Fruit fly (Drosophila melanogaster) whole organism, embryonic: ENCODE data around the gene CG2104.
A peak's percentile ranks its signal among the peaks of the same experiment; 100 is the strongest.

Source experiments
- ATbp ChIP-seq: fragments of 200-800 bp; sonication (Bioruptor generic); optimal IDR thresholded peaks from 2 replicates; lab custom pipeline; 2017; ENCODE audit warnings: missing biosample characterization, mild to moderate bottlenecking, missing genetic modification characterization, missing genetic modification reagents
- Adf1 ChIP-seq: fragments of 200-800 bp; sonication (Bioruptor generic); IDR thresholded peaks from 2 replicates; pipeline ENCODE4 v1.3.6; 2022; ENCODE audit warnings: missing biosample characterization, missing genetic modification characterization
- Asciz ChIP-seq: fragments of 200-800 bp; sonication (Bioruptor generic); optimal IDR thresholded peaks from 2 replicates; lab custom pipeline; 2017; ENCODE audit warnings: missing biosample characterization, mild to moderate bottlenecking, missing genetic modification characterization, missing genetic modification reagents
- Atf3 ChIP-seq: fragments of 200-800 bp; sonication (Bioruptor generic); optimal IDR thresholded peaks from 3 replicates; lab custom pipeline; 2016; ENCODE audit warnings: missing biosample characterization, missing genetic modification characterization
- BtbVII ChIP-seq: fragments of 200-800 bp; sonication (Bioruptor generic); optimal IDR thresholded peaks from 3 replicates; lab custom pipeline; 2017; ENCODE audit warnings: missing biosample characterization, mild to moderate bottlenecking, missing genetic modification characterization
- CG1024 ChIP-seq: fragments of 200-800 bp; sonication (Bioruptor generic); IDR thresholded peaks from 2 replicates; pipeline ENCODE4 v1.3.6; 2022; ENCODE audit warnings: missing biosample characterization, missing genetic modification characterization
- CG10267 ChIP-seq: fragments of 200-800 bp; sonication (Bioruptor generic); optimal IDR thresholded peaks from 2 replicates; lab custom pipeline; 2018; ENCODE audit warnings: missing biosample characterization, mild to moderate bottlenecking, missing genetic modification characterization, moderate library complexity
- CG10959 ChIP-seq: fragments of 200-800 bp; sonication (Bioruptor generic); IDR thresholded peaks from 2 replicates; pipeline ENCODE4 v1.3.6; 2022; ENCODE audit warnings: missing biosample characterization, missing genetic modification characterization
- CG10979 ChIP-seq: fragments of 200-800 bp; sonication (Bioruptor generic); optimal IDR thresholded peaks from 2 replicates; lab custom pipeline; 2018; ENCODE audit warnings: missing biosample characterization, mild to moderate bottlenecking, missing genetic modification characterization, moderate library complexity
- CG11456 ChIP-seq: fragments of 200-800 bp; sonication (Bioruptor generic); IDR thresholded peaks from 3 replicates; pipeline ENCODE4 v1.3.6; 2022; ENCODE audit warnings: missing biosample characterization, missing genetic modification characterization
- CG12071 ChIP-seq: fragments of 200-800 bp; sonication (Bioruptor generic); optimal IDR thresholded peaks from 3 replicates; lab custom pipeline; 2018; ENCODE audit warnings: missing biosample characterization, mild to moderate bottlenecking, missing genetic modification characterization
- CG12744 ChIP-seq: fragments of 200-800 bp; sonication (Bioruptor generic); optimal IDR thresholded peaks from 2 replicates; lab custom pipeline; 2016; ENCODE audit warnings: missing biosample characterization, missing genetic modification characterization
- CG13424 ChIP-seq: fragments of 200-800 bp; sonication (Bioruptor generic); optimal IDR thresholded peaks from 2 replicates; lab custom pipeline; 2019; ENCODE audit warnings: missing biosample characterization, mild to moderate bottlenecking, missing genetic modification characterization, moderate library complexity
- CG14965 ChIP-seq: fragments of 200-800 bp; sonication (Bioruptor generic); optimal IDR thresholded peaks from 2 replicates; lab custom pipeline; 2016; ENCODE audit warnings: missing biosample characterization, missing genetic modification characterization, borderline replicate concordance
- CG15514 ChIP-seq: fragments of 200-800 bp; sonication (Bioruptor generic); optimal IDR thresholded peaks from 3 replicates; lab custom pipeline; 2017; ENCODE audit warnings: missing biosample characterization, missing genetic modification characterization, mild to moderate bottlenecking, moderate library complexity, missing genetic modification reagents
- CG17385 ChIP-seq: fragments of 200-800 bp; sonication (Bioruptor generic); optimal IDR thresholded peaks from 3 replicates; lab custom pipeline; 2018; ENCODE audit warnings: missing biosample characterization, mild to moderate bottlenecking, missing genetic modification characterization
- CG1792 ChIP-seq: fragments of 200-800 bp; sonication (Bioruptor generic); optimal IDR thresholded peaks from 2 replicates; lab custom pipeline; 2016; ENCODE audit warnings: missing biosample characterization, missing genetic modification characterization
- CG18599 ChIP-seq: fragments of 200-800 bp; sonication (Bioruptor generic); optimal IDR thresholded peaks from 3 replicates; lab custom pipeline; 2017; ENCODE audit warnings: missing biosample characterization, missing genetic modification characterization, mild to moderate bottlenecking, moderate library complexity, missing genetic modification reagents
- CG31388 ChIP-seq: fragments of 200-800 bp; sonication (Bioruptor generic); optimal IDR thresholded peaks from 2 replicates; lab custom pipeline; 2016; ENCODE audit warnings: missing biosample characterization, missing genetic modification characterization
- CG32767 ChIP-seq: fragments of 200-800 bp; sonication (Bioruptor generic); IDR thresholded peaks from 2 replicates; pipeline ENCODE4 v1.3.6; 2022; ENCODE audit warnings: missing biosample characterization, missing genetic modification characterization
- CG34376 ChIP-seq: fragments of 200-800 bp; sonication (Bioruptor generic); optimal IDR thresholded peaks from 2 replicates; lab custom pipeline; 2018; ENCODE audit warnings: missing biosample characterization, mild to moderate bottlenecking, missing genetic modification characterization
- CG3847 ChIP-seq: fragments of 200-800 bp; sonication (Bioruptor generic); IDR thresholded peaks from 2 replicates; pipeline ENCODE4 v1.3.6; 2022; ENCODE audit warnings: missing biosample characterization, missing genetic modification characterization
- CG4424 ChIP-seq: fragments of 200-800 bp; sonication (Bioruptor generic); optimal IDR thresholded peaks from 3 replicates; lab custom pipeline; 2016; ENCODE audit warnings: missing biosample characterization, missing genetic modification characterization
- CG4854 ChIP-seq: fragments of 200-800 bp; sonication (Bioruptor generic); optimal IDR thresholded peaks from 2 replicates; lab custom pipeline; 2016; ENCODE audit warnings: missing biosample characterization, missing genetic modification characterization, inconsistent platforms
- CG5953 ChIP-seq: fragments of 200-800 bp; sonication (Bioruptor generic); IDR thresholded peaks from 2 replicates; pipeline ENCODE4 v1.3.6; 2022; ENCODE audit warnings: missing biosample characterization, missing genetic modification characterization
- CG6765 ChIP-seq: fragments of 200-800 bp; sonication (Bioruptor generic); optimal IDR thresholded peaks from 3 replicates; lab custom pipeline; 2017; ENCODE audit warnings: missing biosample characterization, mild to moderate bottlenecking, missing genetic modification characterization
- CG8089 ChIP-seq: fragments of 200-800 bp; sonication (Bioruptor generic); optimal IDR thresholded peaks from 3 replicates; lab custom pipeline; 2016; ENCODE audit warnings: missing biosample characterization, missing genetic modification characterization
- CG8944 ChIP-seq: fragments of 200-800 bp; sonication (Bioruptor generic); optimal IDR thresholded peaks from 3 replicates; lab custom pipeline; 2016; ENCODE audit warnings: missing biosample characterization, missing genetic modification characterization
- Deaf1 ChIP-seq: fragments of 200-800 bp; optimal IDR thresholded peaks from 3 replicates; lab custom pipeline; 2019; ENCODE audit warnings: missing biosample characterization, mild to moderate bottlenecking, missing genetic modification characterization, moderate library complexity
- Drgx ChIP-seq: fragments of 200-800 bp; sonication (Bioruptor generic); IDR thresholded peaks from 2 replicates; pipeline ENCODE4 v1.3.6; 2022; ENCODE audit warnings: missing biosample characterization, missing genetic modification characterization
- HHEX ChIP-seq: fragments of 200-800 bp; sonication (Bioruptor generic); optimal IDR thresholded peaks from 3 replicates; lab custom pipeline; 2017; ENCODE audit warnings: missing biosample characterization, mild to moderate bottlenecking, missing genetic modification characterization, missing genetic modification reagents
- Mad ChIP-seq: fragments of 200-800 bp; sonication (Bioruptor generic); optimal IDR thresholded peaks from 2 replicates; lab custom pipeline; 2016; ENCODE audit warnings: missing biosample characterization, missing genetic modification characterization
- NC2β ChIP-seq: fragments of 200-800 bp; sonication (Bioruptor generic); optimal IDR thresholded peaks from 2 replicates; lab custom pipeline; 2016; ENCODE audit warnings: missing biosample characterization, missing genetic modification characterization
- NK7.1 ChIP-seq: fragments of 200-800 bp; sonication (Bioruptor generic); optimal IDR thresholded peaks from 3 replicates; lab custom pipeline; 2016; ENCODE audit warnings: missing biosample characterization, missing genetic modification characterization
- Usf ChIP-seq: fragments of 200-800 bp; sonication (Bioruptor generic); optimal IDR thresholded peaks from 2 replicates; lab custom pipeline; 2017; ENCODE audit warnings: missing genotype, missing biosample characterization, missing genetic modification characterization
- abd-A ChIP-seq: fragments of 200-800 bp; sonication (Bioruptor generic); optimal IDR thresholded peaks from 3 replicates; lab custom pipeline; 2019; ENCODE audit warnings: missing biosample characterization, mild to moderate bottlenecking, missing genetic modification characterization, moderate library complexity
- aop ChIP-seq: fragments of 200-800 bp; sonication (Bioruptor generic); IDR thresholded peaks from 2 replicates; pipeline ENCODE4 v1.3.6; 2022; ENCODE audit warnings: missing biosample characterization, missing genetic modification characterization
- bbx ChIP-seq: fragments of 200-800 bp; sonication (Bioruptor generic); IDR thresholded peaks from 2 replicates; pipeline ENCODE4 v1.3.6; 2022; ENCODE audit warnings: missing biosample characterization, missing genetic modification characterization; ENCODE audit not compliant: partially characterized antibody
- bcd ChIP-seq: fragments of 200-800 bp; sonication (Bioruptor generic); optimal IDR thresholded peaks from 2 replicates; lab custom pipeline; 2017; ENCODE audit warnings: missing biosample characterization, mild to moderate bottlenecking, missing genetic modification characterization
- ci ChIP-seq: fragments of 200-800 bp; sonication (Bioruptor generic); IDR thresholded peaks from 3 replicates; pipeline ENCODE4 v1.3.6; 2022; ENCODE audit warnings: missing biosample characterization, missing genetic modification characterization
- en ChIP-seq: fragments of 200-800 bp; sonication (Bioruptor generic); optimal IDR thresholded peaks from 2 replicates; lab custom pipeline; 2016; ENCODE audit warnings: missing biosample characterization, missing genetic modification characterization
- esg ChIP-seq: fragments of 200-800 bp; sonication (Bioruptor generic); conservative IDR thresholded peaks from 2 replicates; pipeline ENCODE4 v1.3.6; 2022; ENCODE audit warnings: missing biosample characterization, missing genetic modification characterization
- fd64A ChIP-seq: fragments of 200-800 bp; sonication (Bioruptor generic); optimal IDR thresholded peaks from 3 replicates; lab custom pipeline; 2018; ENCODE audit warnings: missing biosample characterization, mild to moderate bottlenecking, missing genetic modification characterization
- inv ChIP-seq: fragments of 200-800 bp; sonication (Bioruptor generic); IDR thresholded peaks from 2 replicates; pipeline ENCODE4 v1.3.6; 2022; ENCODE audit warnings: missing biosample characterization, missing genetic modification characterization; ENCODE audit not compliant: partially characterized antibody
- mirr ChIP-seq: fragments of 200-800 bp; sonication (Bioruptor generic); optimal IDR thresholded peaks from 3 replicates; lab custom pipeline; 2018; ENCODE audit warnings: missing biosample characterization, mild to moderate bottlenecking, missing genetic modification characterization
- nerfin-1 ChIP-seq: fragments of 200-800 bp; sonication (Bioruptor generic); optimal IDR thresholded peaks from 3 replicates; lab custom pipeline; 2019; ENCODE audit warnings: missing biosample characterization, mild to moderate bottlenecking, missing genetic modification characterization, moderate library complexity
- pfk ChIP-seq: fragments of 200-800 bp; sonication (Bioruptor generic); optimal IDR thresholded peaks from 2 replicates; lab custom pipeline; 2018; ENCODE audit warnings: missing biosample characterization, mild to moderate bottlenecking, missing genetic modification characterization, moderate library complexity
- phol ChIP-seq: fragments of 200-800 bp; sonication (Bioruptor generic); optimal IDR thresholded peaks from 3 replicates; lab custom pipeline; 2018; ENCODE audit warnings: missing biosample characterization, mild to moderate bottlenecking, missing genetic modification characterization, moderate library complexity
- sr ChIP-seq: fragments of 200-800 bp; sonication (Bioruptor generic); IDR thresholded peaks from 3 replicates; pipeline ENCODE4 v1.3.6; 2022; ENCODE audit warnings: missing biosample characterization, missing genetic modification characterization
- tin ChIP-seq: fragments of 200-800 bp; sonication (Bioruptor generic); optimal IDR thresholded peaks from 3 replicates; lab custom pipeline; 2016; ENCODE audit warnings: missing biosample characterization, missing genetic modification characterization
- toy ChIP-seq: fragments of 200-800 bp; sonication (Bioruptor generic); IDR thresholded peaks from 2 replicates; pipeline ENCODE4 v1.3.6; 2022; ENCODE audit warnings: missing biosample characterization, missing genetic modification characterization
- wdn ChIP-seq: fragments of 200-800 bp; sonication (Bioruptor generic); IDR thresholded peaks from 2 replicates; pipeline ENCODE4 v1.3.6; 2022; ENCODE audit warnings: missing biosample characterization, missing genetic modification characterization

The CG2104 gene

DNA sequence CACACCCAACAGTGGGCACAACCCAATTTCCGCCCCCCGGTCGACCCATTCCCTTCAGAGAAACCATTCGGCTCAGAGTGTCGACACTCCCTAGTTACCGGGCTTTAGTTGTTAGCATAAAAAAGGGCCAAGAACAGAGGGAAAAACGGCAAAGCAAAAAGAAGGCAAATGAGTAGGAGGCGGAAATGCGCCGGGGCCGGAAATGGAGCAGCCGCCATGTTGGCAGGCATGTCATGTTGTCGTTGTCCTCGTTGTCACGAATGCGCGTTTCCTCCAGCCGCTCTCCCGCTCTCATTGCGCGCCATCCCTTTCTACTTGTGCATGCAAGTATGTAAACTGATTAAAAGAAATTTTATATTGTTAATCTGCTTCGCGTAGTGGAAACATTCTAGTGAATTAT lies 3.3 kb upstream of the CG2104 start (continued):
- TF ChIP-seq inv (no peak), CG6765 (peak; percentile 43), CG11456 (no peak), phol (peak; percentile 62), CG32767 (GFP tag; lab: Robert Waterston, UW) (no peak), CG15514 (peak; percentile 24), pfk (peak; percentile 22), CG12071 (GFP tag; lab: Kevin White, UChicago) (peak; percentile 12), Mad (GFP tag; lab: Kevin White, UChicago) (no peak), CG18599 (GFP tag; lab: Kevin White, UChicago) (peak; percentile 48), abd-A (peak; percentile 61), HHEX (GFP tag; lab: Kevin White, UChicago) (peak; percentile 25), Deaf1 (tag; lab: Kevin White, UChicago) (peak; percentile 25), ci (peak; percentile 67), CG34376 (GFP tag; lab: Kevin White, UChicago) (peak; percentile 57), CG17385 (GFP tag; lab: Kevin White, UChicago) (peak; percentile 3), CG5953 (GFP tag; lab: Robert Waterston, UW) (no peak), CG4854 (no peak), BtbVII (GFP tag; lab: Kevin White, UChicago) (peak; percentile 1)

DNA sequence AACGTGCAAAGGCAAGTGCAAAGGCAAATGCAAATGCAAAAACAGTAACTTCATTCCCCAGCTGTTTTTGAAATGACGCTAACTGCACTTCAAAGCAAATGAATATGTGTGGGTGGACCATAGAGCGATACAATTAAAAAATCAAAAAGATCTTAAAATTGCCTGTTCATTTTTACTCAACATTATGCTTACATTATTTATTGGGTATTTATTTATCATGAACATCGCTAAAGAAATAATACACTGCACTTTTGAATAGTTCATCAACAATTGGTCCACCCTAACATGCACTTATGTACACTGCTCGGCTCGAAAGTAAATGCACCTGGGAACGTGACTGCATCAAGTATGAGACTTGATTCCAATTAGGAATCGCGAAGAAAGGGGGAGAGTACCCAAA lies 1.4 kb upstream of the CG2104 start:
- TF ChIP-seq CG1024 (GFP tag; lab: Robert Waterston, UW) (no peak), CG10979 (tag; lab: Kevin White, UChicago) (peak; percentile 2), esg (no peak), Adf1 (GFP tag; lab: Robert Waterston, UW) (no peak), toy (GFP tag; lab: Robert Waterston, UW) (no peak), CG3847 (GFP tag; lab: Robert Waterston, UW) (no peak), CG4424 (GFP tag; lab: Kevin White, UChicago) (peak; percentile 1), en (GFP tag; lab: Kevin White, UChicago) (no peak), sr (no peak), CG12071 (GFP tag; lab: Kevin White, UChicago) (no peak), tin (GFP tag; lab: Kevin White, UChicago) (no peak), CG31388 (GFP tag; lab: Kevin White, UChicago) (no peak), nerfin-1 (tag; lab: Kevin White, UChicago) (no peak), Asciz (peak; percentile 12), ATbp (GFP tag; lab: Kevin White, UChicago) (peak; percentile 5), Mad (GFP tag; lab: Kevin White, UChicago) (no peak), Atf3 (GFP tag; lab: Kevin White, UChicago) (no peak), Usf (no peak), fd64A (GFP tag; lab: Kevin White, UChicago) (no peak), NC2β (no peak), mirr (no peak), CG12744 (no peak), CG8089 (no peak), CG10959 (GFP tag; lab: Robert Waterston, UW) (no peak), CG13424 (tag; lab: Kevin White, UChicago) (no peak), wdn (GFP tag; lab: Robert Waterston, UW) (no peak), CG34376 (GFP tag; lab: Kevin White, UChicago) (no peak), CG1792 (GFP tag; lab: Kevin White, UChicago) (no peak), NK7.1 (GFP tag; lab: Kevin White, UChicago) (no peak), bbx (GFP tag; lab: Robert Waterston, UW) (no peak), CG14965 (GFP tag; lab: Kevin White, UChicago) (no peak), CG8944 (GFP tag; lab: Kevin White, UChicago) (no peak), Drgx (GFP tag; lab: Robert Waterston, UW) (peak; percentile 83), aop (GFP tag; lab: Robert Waterston, UW) (no peak), bcd (GFP tag; lab: Kevin White, UChicago) (no peak), CG10267 (no peak)
